Worm (Caenorhabditis elegans): ENCODE results near the gene C55C3.6.

- TF ChIP-seq ceh-100 (GFP tag; IDR thresholded peaks at IDR 0.05) (no peak), pha-4 (tag; optimal IDR thresholded peaks at IDR 0.05) (no peak), ama-1 (optimal IDR thresholded peaks at IDR 0.05) (no peak), ama-1 (GFP tag; optimal IDR thresholded peaks at IDR 0.05) (no peak), atf-7 (tag; optimal IDR thresholded peaks at IDR 0.05) (no peak), madf-8 (GFP tag; conservative IDR thresholded peaks at IDR 0.05) (no peak), F10E7.11 (tag; optimal IDR thresholded peaks at IDR 0.05) (no peak), bed-2 (GFP tag; IDR thresholded peaks at IDR 0.05) (no peak), ztf-28 (GFP tag; IDR thresholded peaks at IDR 0.05) (no peak), dpff-1 (tag; optimal IDR thresholded peaks at IDR 0.05) (no peak)
Observed at ce11 chrIV:5708796-5709195, 25.8 kb downstream of the C55C3.6 start, which contains the start of gene C55C3.1.
